Fruit fly (Drosophila melanogaster) Kc167 (cell line): Measurements from ENCODE around the gene CG11035.

ENCODE experiments used
- Myc ChIP-seq: fragments of >200 bp; optimal IDR thresholded peaks from 2 replicates; lab custom pipeline; 2017; ENCODE audit warnings: missing external identifiers
- Sin3A ChIP-seq: fragments of >200 bp; optimal IDR thresholded peaks from 2 replicates; lab custom pipeline; 2018; ENCODE audit warnings: missing external identifiers
- h ChIP-seq: fragments of >200 bp; optimal IDR thresholded peaks from 3 replicates; lab custom pipeline; 2018; ENCODE audit warnings: missing external identifiers
- insv ChIP-seq: fragments of >200 bp; optimal IDR thresholded peaks from 3 replicates; lab custom pipeline; 2018; ENCODE audit warnings: missing external identifiers
- psq ChIP-seq: fragments of >200 bp; optimal IDR thresholded peaks from 2 replicates; lab custom pipeline; 2017; ENCODE audit warnings: missing external identifiers
- ttk ChIP-seq: sonication (Bioruptor generic); optimal IDR thresholded peaks from 2 replicates; lab custom pipeline; 2017; ENCODE audit warnings: missing external identifiers

DNA sequence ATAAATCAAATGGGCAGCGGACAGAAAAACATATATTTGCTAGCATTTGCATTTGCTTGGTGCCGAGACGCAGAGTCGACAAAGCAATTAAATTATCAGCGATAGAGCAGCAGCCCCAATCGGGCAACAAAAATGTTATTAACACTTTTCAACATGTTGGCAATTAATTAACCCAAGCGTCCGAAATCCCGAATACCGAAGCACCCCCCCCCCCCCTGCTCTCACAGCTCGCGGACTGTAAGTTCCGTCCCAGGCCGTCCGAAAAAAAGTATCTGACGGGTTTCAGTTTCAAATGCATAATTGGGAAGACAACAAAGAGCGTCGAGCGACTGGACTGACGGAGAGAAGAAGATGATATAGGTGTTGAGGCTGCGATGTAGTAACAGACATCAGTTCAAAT lies 42.6 kb downstream of the CG11035 start:
- TF ChIP-seq psq (lab: Kevin White, UChicago) = no peak
- no peak for TF ChIP-seq Myc
- no peak for TF ChIP-seq ttk (lab: Kevin White, UChicago)
- TF ChIP-seq Sin3A (lab: Kevin White, UChicago) = no peak
- TF ChIP-seq h (lab: Kevin White, UChicago) = no peak
- no peak for TF ChIP-seq insv (lab: Kevin White, UChicago)
